Fruit fly (Drosophila melanogaster): Measurements from ENCODE around the gene lush.

lush gene

DNA sequence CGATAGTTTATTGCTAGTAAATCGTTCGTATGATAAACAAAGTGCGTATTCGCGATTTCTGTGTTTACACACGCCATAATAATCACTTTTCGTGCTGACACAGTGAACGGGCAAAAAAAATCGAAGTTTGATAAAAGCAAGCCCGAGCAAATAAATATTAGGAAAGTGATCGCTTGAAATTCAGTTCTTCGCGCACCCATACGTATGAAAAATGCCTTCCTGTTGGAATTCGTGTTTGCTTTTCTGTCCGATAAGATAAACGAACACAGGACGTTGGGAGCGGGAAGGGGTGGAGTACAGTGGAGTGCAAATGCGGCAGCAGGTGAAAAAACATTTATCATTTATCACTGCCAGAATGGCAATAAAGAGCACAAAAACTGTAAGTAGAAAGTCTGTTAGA, 24.8 kb upstream of the lush start:
- TF ChIP-seq ttk (GFP tag; IDR thresholded peaks at IDR 0.05) (no peak), corto (GFP tag; optimal IDR thresholded peaks at IDR 0.05) (no peak), kay (GFP tag; optimal IDR thresholded peaks at IDR 0.05) (no peak), vnd (GFP tag; IDR thresholded peaks at IDR 0.05; ENCODE audit: partially characterized antibody) (no peak), da (GFP tag; optimal IDR thresholded peaks at IDR 0.05) (no peak), Bteb2 (GFP tag; optimal IDR thresholded peaks at IDR 0.05) (no peak), oc (tag; optimal IDR thresholded peaks at IDR 0.05) (no peak), Drgx (GFP tag; IDR thresholded peaks at IDR 0.05) (no peak), CG14860 (GFP tag; IDR thresholded peaks at IDR 0.05; ENCODE audit: partially characterized antibody) (no peak), CG4328 (GFP tag; optimal IDR thresholded peaks at IDR 0.05) (no peak), Kr (GFP tag; optimal IDR thresholded peaks at IDR 0.05) (no peak), bigmax (GFP tag; optimal IDR thresholded peaks at IDR 0.05) (no peak), CG12104 (GFP tag; optimal IDR thresholded peaks at IDR 0.05) (no peak), hkb (optimal IDR thresholded peaks at IDR 0.05) (no peak), hkb (GFP tag; IDR thresholded peaks at IDR 0.05) (0 out of 2 replicates have a peak, but pooled peaks have one; percentile 32), CG33213 (GFP tag; optimal IDR thresholded peaks at IDR 0.05) (no peak), sd (tag; optimal IDR thresholded peaks at IDR 0.05) (no peak), salm (tag; optimal IDR thresholded peaks at IDR 0.05) (no peak), CG3407 (GFP tag; optimal IDR thresholded peaks at IDR 0.05) (no peak), inv (GFP tag; IDR thresholded peaks at IDR 0.05; ENCODE audit: partially characterized antibody) (no peak), caup (GFP tag; optimal IDR thresholded peaks at IDR 0.05; ENCODE audit: severe bottlenecking) (peak; percentile 53), sug (tag; optimal IDR thresholded peaks at IDR 0.05) (peak; percentile 51), CG10366 (GFP tag; IDR thresholded peaks at IDR 0.05) (no peak), CG9727 (GFP tag; optimal IDR thresholded peaks at IDR 0.05) (peak; percentile 21), sim (GFP tag; IDR thresholded peaks at IDR 0.05) (no peak), rib (GFP tag; IDR thresholded peaks at IDR 0.05) (peak; percentile 54), Blimp-1 (GFP tag; optimal IDR thresholded peaks at IDR 0.05) (no peak), CG6654 (GFP tag; optimal IDR thresholded peaks at IDR 0.05) (no peak), CG10565 (GFP tag; optimal IDR thresholded peaks at IDR 0.05) (no peak), CG3995 (GFP tag; optimal IDR thresholded peaks at IDR 0.05) (peak; percentile 67), CG15696 (tag; optimal IDR thresholded peaks at IDR 0.05) (no peak), CG6175 (GFP tag; IDR thresholded peaks at IDR 0.05) (no peak), CG1792 (GFP tag; optimal IDR thresholded peaks at IDR 0.05) (peak; percentile 3), CG17186 (GFP tag; optimal IDR thresholded peaks at IDR 0.05) (no peak), chinmo (GFP tag; IDR thresholded peaks at IDR 0.05; ENCODE audit: partially characterized antibody) (0 out of 4 replicates have a peak, but pooled peaks have one; percentile 34), Nf-YB (GFP tag; optimal IDR thresholded peaks at IDR 0.05) (no peak), Opbp (GFP tag; IDR thresholded peaks at IDR 0.05; ENCODE audit: partially characterized antibody) (0 out of 3 replicates have a peak, but pooled peaks have one; percentile 38), CG8765 (GFP tag; IDR thresholded peaks at IDR 0.05) (no peak), B-H2 (GFP tag; optimal IDR thresholded peaks at IDR 0.05) (peak; percentile 11), luna (GFP tag; optimal IDR thresholded peaks at IDR 0.05) (no peak), row (GFP tag; IDR thresholded peaks at IDR 0.05) (peak; percentile 43; the same call in 2 of the 3 replicates), schlank (tag; optimal IDR thresholded peaks at IDR 0.05) (peak; percentile 14), CG12219 (GFP tag; optimal IDR thresholded peaks at IDR 0.05) (no peak), MBD-R2 (GFP tag; IDR thresholded peaks at IDR 0.05) (no peak), CG1647 (GFP tag; optimal IDR thresholded peaks at IDR 0.05) (no peak), odd (GFP tag; optimal IDR thresholded peaks at IDR 0.05) (no peak), fu2 (GFP tag; optimal IDR thresholded peaks at IDR 0.05) (no peak), CG13775 (GFP tag; optimal IDR thresholded peaks at IDR 0.05) (no peak), CG31365 (tag; optimal IDR thresholded peaks at IDR 0.05) (no peak), pan (optimal IDR thresholded peaks at IDR 0.05) (no peak), pan (GFP tag; optimal IDR thresholded peaks at IDR 0.05 in 1 of 2, IDR thresholded peaks at IDR 0.05 in 1 of 2) (peak in 1 of 2 experiments; percentile 31)
